Fruit fly (Drosophila melanogaster): ENCODE data around the gene epsilonCOP.

The epsilonCOP gene

DNA sequence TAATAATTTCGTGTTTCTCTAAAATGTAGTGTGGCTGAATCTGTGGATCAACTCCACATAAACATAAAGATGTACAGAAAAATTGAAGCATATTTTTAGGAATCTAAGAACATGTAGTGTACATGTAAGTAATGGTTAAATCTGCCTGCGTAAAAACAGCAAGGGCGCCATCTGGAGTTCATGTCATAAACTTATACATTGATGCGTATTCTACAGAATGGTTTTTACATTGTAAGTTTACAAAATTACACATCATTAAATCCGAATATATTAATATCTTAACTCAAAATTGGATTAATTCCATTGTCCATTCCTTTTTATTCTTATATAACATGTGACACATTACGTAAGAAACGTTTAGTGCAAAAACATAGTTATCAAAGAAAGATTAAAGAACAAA is 38.1 kb downstream of the epsilonCOP start (continued):
- TF ChIP-seq Gsc (GFP tag; IDR thresholded peaks at IDR 0.05) = no peak
- TF ChIP-seq CG3407 (GFP tag; optimal IDR thresholded peaks at IDR 0.05) = no peak
- TF ChIP-seq gsb-n (tag; optimal IDR thresholded peaks at IDR 0.05) = no peak
- TF ChIP-seq Camta (GFP tag; optimal IDR thresholded peaks at IDR 0.05) = no peak
- TF ChIP-seq crp (GFP tag; optimal IDR thresholded peaks at IDR 0.05) = no peak
- peak; percentile 22 for TF ChIP-seq CG9817 (tag; optimal IDR thresholded peaks at IDR 0.05)
- TF ChIP-seq CG14050 (GFP tag; IDR thresholded peaks at IDR 0.05) = no peak
- no peak for TF ChIP-seq CG4360 (GFP tag; IDR thresholded peaks at IDR 0.05)
- no peak for TF ChIP-seq CG11560 (tag; IDR thresholded peaks at IDR 0.05)
- TF ChIP-seq mld (GFP tag; IDR thresholded peaks at IDR 0.05; ENCODE audit: partially characterized antibody) = no peak
- no peak for TF ChIP-seq Atf6 (GFP tag; IDR thresholded peaks at IDR 0.05)
- TF ChIP-seq CG8478 (optimal IDR thresholded peaks at IDR 0.05) = no peak
- TF ChIP-seq gcm2 (GFP tag; optimal IDR thresholded peaks at IDR 0.05) = no peak
- no peak for TF ChIP-seq ara (GFP tag; IDR thresholded peaks at IDR 0.05)
- TF ChIP-seq NK7.1 (GFP tag; optimal IDR thresholded peaks at IDR 0.05) = no peak
- TF ChIP-seq Six4 (GFP tag; optimal IDR thresholded peaks at IDR 0.05) = no peak
- no peak for TF ChIP-seq disco-r (GFP tag; optimal IDR thresholded peaks at IDR 0.05)
- TF ChIP-seq br (optimal IDR thresholded peaks at IDR 0.05) = no peak
- peak; percentile 45 for TF ChIP-seq CG15601 (tag; optimal IDR thresholded peaks at IDR 0.05)
- TF ChIP-seq CG2199 (GFP tag; IDR thresholded peaks at IDR 0.05) = peak; percentile 91
- no peak for TF ChIP-seq CG12236 (GFP tag; optimal IDR thresholded peaks at IDR 0.05)
- TF ChIP-seq pho (GFP tag; optimal IDR thresholded peaks at IDR 0.05) = peak; percentile 31
- no peak for TF ChIP-seq ind (GFP tag; optimal IDR thresholded peaks at IDR 0.05)
- no peak for TF ChIP-seq CG7928 (GFP tag; optimal IDR thresholded peaks at IDR 0.05)
- TF ChIP-seq eve (GFP tag; optimal IDR thresholded peaks at IDR 0.05) = no peak
- peak; percentile 72 for TF ChIP-seq knrl (GFP tag; IDR thresholded peaks at IDR 0.05; ENCODE audit: partially characterized antibody)
- no peak for TF ChIP-seq CG10209 (GFP tag; optimal IDR thresholded peaks at IDR 0.05)
- peak; percentile 37 for TF ChIP-seq CG8290 (GFP tag; optimal IDR thresholded peaks at IDR 0.05)
- TF ChIP-seq CG8290 (tag; optimal IDR thresholded peaks at IDR 0.05) = no peak
- TF ChIP-seq Vsx1 (GFP tag; optimal IDR thresholded peaks at IDR 0.05) = no peak
- TF ChIP-seq inv (GFP tag; IDR thresholded peaks at IDR 0.05; ENCODE audit: partially characterized antibody) = no peak; the same call in 1 of the 2 replicates
- peak; percentile 29 for TF ChIP-seq Abd-B (GFP tag; optimal IDR thresholded peaks at IDR 0.05)
- TF ChIP-seq Lim3 (GFP tag; IDR thresholded peaks at IDR 0.05) = no peak
- TF ChIP-seq CG42726 (GFP tag; IDR thresholded peaks at IDR 0.05; ENCODE audit: partially characterized antibody) = peak; percentile 82
- no peak for TF ChIP-seq toy (GFP tag; IDR thresholded peaks at IDR 0.05)
- TF ChIP-seq Oaz (GFP tag; IDR thresholded peaks at IDR 0.05) = no peak
- no peak for TF ChIP-seq nerfin-2 (GFP tag; IDR thresholded peaks at IDR 0.05; ENCODE audit: partially characterized antibody)
- TF ChIP-seq dimm (GFP tag; IDR thresholded peaks at IDR 0.05) = no peak
- no peak for TF ChIP-seq CG18011 (GFP tag; optimal IDR thresholded peaks at IDR 0.05)
- TF ChIP-seq CG33213 (GFP tag; optimal IDR thresholded peaks at IDR 0.05) = peak; percentile 44
- TF ChIP-seq TFAM (GFP tag; optimal IDR thresholded peaks at IDR 0.05) = no peak
- TF ChIP-seq Myb (GFP tag; optimal IDR thresholded peaks at IDR 0.05) = no peak
- peak; percentile 78 for TF ChIP-seq sens (GFP tag)
- peak; percentile 12 for TF ChIP-seq mam (GFP tag; optimal IDR thresholded peaks at IDR 0.05)
- no peak for TF ChIP-seq Doc3 (GFP tag; IDR thresholded peaks at IDR 0.05; ENCODE audit: partially characterized antibody)
- TF ChIP-seq jing (GFP tag; optimal IDR thresholded peaks at IDR 0.05) = no peak
- no peak; the same call in 2 of the 3 replicates for TF ChIP-seq CG6791 (GFP tag; IDR thresholded peaks at IDR 0.05; ENCODE audit: partially characterized antibody)
- no peak for TF ChIP-seq crol (GFP tag; IDR thresholded peaks at IDR 0.05)
- no peak for TF ChIP-seq rib (GFP tag; IDR thresholded peaks at IDR 0.05)
- TF ChIP-seq so (GFP tag; IDR thresholded peaks at IDR 0.05) = no peak
- TF ChIP-seq CG15696 (tag; optimal IDR thresholded peaks at IDR 0.05) = peak; percentile 31
- peak; percentile 36; the same call in 1 of the 3 replicates for TF ChIP-seq Dbx (GFP tag; IDR thresholded peaks at IDR 0.05)
- TF ChIP-seq Ssrp (tag; optimal IDR thresholded peaks at IDR 0.05) = no peak

All from whole organism, embryonic.